Worm (Caenorhabditis elegans): Measurements from ENCODE around the gene F35G12.12.
A peak's percentile ranks its signal among the peaks of the same experiment; 100 is the strongest.

F35G12.12 gene

DNA sequence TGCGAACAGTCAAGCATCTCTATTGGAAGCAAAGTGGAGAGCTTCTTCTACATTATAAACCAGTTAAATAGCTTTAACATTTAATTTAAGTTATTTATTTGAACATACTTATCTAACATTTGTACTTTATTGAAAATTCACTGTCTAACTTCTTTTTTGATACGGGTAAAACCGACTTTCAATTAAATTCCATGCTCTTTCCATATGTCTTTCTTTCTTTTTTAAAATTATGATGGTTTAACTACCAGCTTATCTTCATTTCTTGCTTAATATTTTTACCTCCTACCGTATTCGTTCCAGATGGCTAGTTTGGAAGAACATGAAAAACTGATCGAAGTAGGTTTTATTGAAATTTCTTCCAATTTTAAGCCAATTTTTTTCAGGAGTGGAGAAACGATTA lies at the start of gene F35G12.12:
F35G12.12 (plus strand) TSS at position 301 of the 400 bp plus-strand sequence.
- TF ChIP-seq egl-27 (tag; optimal IDR thresholded peaks at IDR 0.05) (no peak), jun-1 (tag; optimal IDR thresholded peaks at IDR 0.05) (no peak), isw-1 (GFP tag; IDR thresholded peaks at IDR 0.05) (no peak), nhr-77 (tag; optimal IDR thresholded peaks at IDR 0.05) (no peak), aly-2 (tag; optimal IDR thresholded peaks at IDR 0.05) (no peak), C04F5.9 (tag; optimal IDR thresholded peaks at IDR 0.05) (no peak), F16B12.6 (tag; optimal IDR thresholded peaks at IDR 0.05) (no peak), unc-86 (tag; optimal IDR thresholded peaks at IDR 0.05) (no peak), mab-9 (GFP tag; IDR thresholded peaks at IDR 0.05) (no peak), efl-1 (optimal IDR thresholded peaks at IDR 0.05) (no peak), efl-1 (GFP tag; optimal IDR thresholded peaks at IDR 0.05 in 1 of 2) (no peak), ceh-8 (GFP tag; optimal IDR thresholded peaks at IDR 0.05) (no peak), nhr-85 (tag) (no peak), C34B4.2 (tag; optimal IDR thresholded peaks at IDR 0.05) (no peak), lin-15B (tag; optimal IDR thresholded peaks at IDR 0.05) (no peak)

DNA sequence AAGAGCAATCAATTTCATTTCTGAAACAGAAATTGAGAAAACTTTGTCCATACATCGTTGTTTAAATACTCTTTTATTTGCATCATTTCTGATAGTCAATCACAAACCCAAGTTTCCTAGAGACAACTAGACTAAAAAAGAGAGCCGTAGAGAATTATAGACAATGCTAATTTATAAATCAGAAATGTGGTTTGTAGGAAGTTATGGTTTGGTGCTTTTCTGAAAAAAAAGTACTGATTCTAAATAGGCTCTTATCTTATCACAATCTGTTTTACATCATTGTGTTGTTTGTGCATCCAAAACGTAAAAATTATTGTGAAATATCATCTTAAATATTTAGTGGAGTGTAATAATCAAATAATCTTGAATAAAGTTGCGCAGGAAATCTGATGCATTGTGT lies 41.0 kb upstream of the F35G12.12 start, which contains the start of gene ugt-62:
ugt-62 (minus strand) TSS at position 20 of the 400 bp plus-strand sequence.
- TF ChIP-seq pqm-1 (tag; optimal IDR thresholded peaks at IDR 0.05) (peak; percentile 49), nhr-237 (tag; optimal IDR thresholded peaks at IDR 0.05) (no peak), nhr-90 (tag; optimal IDR thresholded peaks at IDR 0.05; ENCODE audit: poor library complexity) (peak; percentile 35), elt-2 (tag; optimal IDR thresholded peaks at IDR 0.05) (peak; percentile 78), fos-1 (tag; optimal IDR thresholded peaks at IDR 0.05) (no peak), ces-1 (GFP tag; optimal IDR thresholded peaks at IDR 0.05) (no peak), snu-23 (GFP tag; optimal IDR thresholded peaks at IDR 0.05) (no peak), mdl-1 (tag; optimal IDR thresholded peaks at IDR 0.05) (no peak), swsn-7 (tag; optimal IDR thresholded peaks at IDR 0.05) (no peak), efl-3 (GFP tag; optimal IDR thresholded peaks at IDR 0.05) (no peak), zag-1 (tag; optimal IDR thresholded peaks at IDR 0.05) (no peak), xbp-1 (tag; optimal IDR thresholded peaks at IDR 0.05) (no peak), nhr-20 (tag; optimal IDR thresholded peaks at IDR 0.05) (peak; percentile 20), lin-35 (GFP tag; optimal IDR thresholded peaks at IDR 0.05) (peak in 1 of 2 experiments; percentile 7), rnt-1 (tag; optimal IDR thresholded peaks at IDR 0.05) (no peak), unc-86 (tag; optimal IDR thresholded peaks at IDR 0.05) (no peak)

ce11 chrIII:4542362-4542931 lies 39.1 kb upstream of the F35G12.12 start, which contains the start of the genes mrps-34 and cisd-3.1:
Gene mrps-34 (minus strand): TSS chrIII:4542452.
Gene cisd-3.1 (plus strand): TSS chrIII:4542881.
- TF ChIP-seq lir-3 (tag; optimal IDR thresholded peaks at IDR 0.05; ENCODE audit: poor library complexity): no peak
- TF ChIP-seq fkh-10 (GFP tag; optimal IDR thresholded peaks at IDR 0.05): no peak
- no peak for TF ChIP-seq zag-1 (tag; optimal IDR thresholded peaks at IDR 0.05)
- peak; percentile 21 for TF ChIP-seq C16A3.4 (tag; optimal IDR thresholded peaks at IDR 0.05)
- no peak for TF ChIP-seq nhr-237 (tag; optimal IDR thresholded peaks at IDR 0.05)
- no peak for TF ChIP-seq ztf-11 (tag; optimal IDR thresholded peaks at IDR 0.05)
- TF ChIP-seq nhr-47 (tag; optimal IDR thresholded peaks at IDR 0.05): no peak
- no peak for TF ChIP-seq ceh-8 (GFP tag; optimal IDR thresholded peaks at IDR 0.05)
- TF ChIP-seq snpc-4 (tag; optimal IDR thresholded peaks at IDR 0.05): no peak
- TF ChIP-seq lin-35 (GFP tag; optimal IDR thresholded peaks at IDR 0.05): peak in 1 of 2 experiments; percentile 9
- no peak for TF ChIP-seq isw-1 (GFP tag; IDR thresholded peaks at IDR 0.05)
- TF ChIP-seq efl-3 (GFP tag; optimal IDR thresholded peaks at IDR 0.05): no peak
- no peak for TF ChIP-seq dsc-1 (tag; optimal IDR thresholded peaks at IDR 0.05)
- peak; percentile 8 for TF ChIP-seq F16B12.6 (tag; optimal IDR thresholded peaks at IDR 0.05)
- TF ChIP-seq swsn-7 (tag; optimal IDR thresholded peaks at IDR 0.05): no peak
- TF ChIP-seq egl-13 (tag; optimal IDR thresholded peaks at IDR 0.05): no peak
- peak; percentile 7 for TF ChIP-seq xbp-1 (tag; optimal IDR thresholded peaks at IDR 0.05)
- TF ChIP-seq rnt-1 (tag; optimal IDR thresholded peaks at IDR 0.05): no peak
- no peak for TF ChIP-seq elt-3 (tag; optimal IDR thresholded peaks at IDR 0.05)
- TF ChIP-seq hpl-2 (GFP tag; optimal IDR thresholded peaks at IDR 0.05): no peak
- TF ChIP-seq nhr-77 (tag; optimal IDR thresholded peaks at IDR 0.05): no peak
- TF ChIP-seq ceh-90 (tag; optimal IDR thresholded peaks at IDR 0.05): no peak
- TF ChIP-seq nhr-11 (tag; optimal IDR thresholded peaks at IDR 0.05): no peak
- TF ChIP-seq nhr-28 (tag; optimal IDR thresholded peaks at IDR 0.05): no peak
- TF ChIP-seq C04F5.9 (tag; optimal IDR thresholded peaks at IDR 0.05): no peak
- TF ChIP-seq nhr-76 (tag; optimal IDR thresholded peaks at IDR 0.05): no peak
- TF ChIP-seq efl-1 (optimal IDR thresholded peaks at IDR 0.05): peak; percentile 7 to 27
- TF ChIP-seq efl-1 (GFP tag; optimal IDR thresholded peaks at IDR 0.05 in 1 of 2): peak in 1 of 2 experiments; percentile 14
- no peak for TF ChIP-seq hlh-17 (GFP tag; optimal IDR thresholded peaks at IDR 0.05; ENCODE audit: borderline replicate concordance)
- TF ChIP-seq mdl-1 (tag; optimal IDR thresholded peaks at IDR 0.05): no peak
- no peak for TF ChIP-seq egl-27 (tag; optimal IDR thresholded peaks at IDR 0.05)
- no peak for TF ChIP-seq sox-4 (tag; optimal IDR thresholded peaks at IDR 0.05)
- TF ChIP-seq elt-2 (tag; optimal IDR thresholded peaks at IDR 0.05): no peak
- no peak for TF ChIP-seq vab-15 (tag; optimal IDR thresholded peaks at IDR 0.05)
- TF ChIP-seq ces-1 (GFP tag; optimal IDR thresholded peaks at IDR 0.05): no peak
